Fruit fly (Drosophila melanogaster) whole organism, embryonic: ENCODE data around the gene Max.

Experiments
- CG10321 ChIP-seq: fragments of 200-800 bp; sonication (Bioruptor generic); IDR thresholded peaks from 2 replicates; pipeline ENCODE4 v1.3.6; 2022; ENCODE audit warnings: missing biosample characterization, missing genetic modification characterization
- CG10462 ChIP-seq: fragments of 200-800 bp; sonication (Bioruptor generic); optimal IDR thresholded peaks from 2 replicates; lab custom pipeline; 2016; ENCODE audit warnings: missing biosample characterization, missing genetic modification characterization
- CG11560 ChIP-seq: fragments of 200-800 bp; sonication (Bioruptor generic); IDR thresholded peaks from 3 replicates; pipeline ENCODE4 v1.3.6; 2022; ENCODE audit warnings: missing biosample characterization, missing genetic modification characterization
- CG13123 ChIP-seq: fragments of 200-800 bp; sonication (Bioruptor generic); optimal IDR thresholded peaks from 2 replicates; lab custom pipeline; 2016; ENCODE audit warnings: missing biosample characterization, missing genetic modification characterization
- CG13287 ChIP-seq: fragments of 200-800 bp; sonication (Bioruptor generic); IDR thresholded peaks from 2 replicates; pipeline ENCODE4 v1.3.6; 2022; ENCODE audit warnings: missing biosample characterization, missing genetic modification characterization; ENCODE audit not compliant: partially characterized antibody
- CG13775 ChIP-seq: fragments of 200-800 bp; sonication (Bioruptor generic); optimal IDR thresholded peaks from 3 replicates; lab custom pipeline; 2017; ENCODE audit warnings: missing biosample characterization, mild to moderate bottlenecking, missing genetic modification characterization
- CG15479 ChIP-seq: fragments of 200-800 bp; sonication (Bioruptor generic); optimal IDR thresholded peaks from 3 replicates; lab custom pipeline; 2019; ENCODE audit warnings: missing biosample characterization, mild to moderate bottlenecking, missing genetic modification characterization, moderate library complexity
- CG1602 ChIP-seq: fragments of 200-800 bp; sonication (Bioruptor generic); optimal IDR thresholded peaks from 3 replicates; lab custom pipeline; 2016; ENCODE audit warnings: missing biosample characterization, missing genetic modification characterization
- CG2116 ChIP-seq: fragments of 200-800 bp; sonication (Bioruptor generic); optimal IDR thresholded peaks from 3 replicates; lab custom pipeline; 2018; ENCODE audit warnings: missing biosample characterization, mild to moderate bottlenecking, missing genetic modification characterization
- CG2120 ChIP-seq: fragments of 200-800 bp; sonication (Bioruptor generic); optimal IDR thresholded peaks from 3 replicates; lab custom pipeline; 2016; ENCODE audit warnings: missing biosample characterization, missing genetic modification characterization
- CG2202 ChIP-seq: fragments of 200-800 bp; sonication (Bioruptor generic); optimal IDR thresholded peaks from 2 replicates; lab custom pipeline; 2018; ENCODE audit warnings: missing biosample characterization, mild to moderate bottlenecking, missing genetic modification characterization
- CG2875 ChIP-seq: fragments of 200-800 bp; sonication (Bioruptor generic); optimal IDR thresholded peaks from 2 replicates; lab custom pipeline; 2017; ENCODE audit warnings: missing biosample characterization, mild to moderate bottlenecking, missing genetic modification characterization, missing genetic modification reagents
- CG5953 ChIP-seq: fragments of 200-800 bp; sonication (Bioruptor generic); IDR thresholded peaks from 2 replicates; pipeline ENCODE4 v1.3.6; 2022; ENCODE audit warnings: missing biosample characterization, missing genetic modification characterization
- CG6272 ChIP-seq: fragments of 200-800 bp; sonication (Bioruptor generic); IDR thresholded peaks from 2 replicates; pipeline ENCODE4 v1.3.6; 2022; ENCODE audit warnings: missing biosample characterization, missing genetic modification characterization
- CG6689 ChIP-seq: fragments of 200-800 bp; sonication (Bioruptor generic); IDR thresholded peaks from 2 replicates; pipeline ENCODE4 v1.3.6; 2022; ENCODE audit warnings: missing biosample characterization, missing genetic modification characterization
- CG6791 ChIP-seq: fragments of 200-800 bp; sonication (Bioruptor generic); IDR thresholded peaks from 3 replicates; pipeline ENCODE4 v1.3.6; 2022; ENCODE audit warnings: missing biosample characterization, missing genetic modification characterization; ENCODE audit not compliant: partially characterized antibody
- CG9215 ChIP-seq: fragments of 200-800 bp; sonication (Bioruptor generic); IDR thresholded peaks from 2 replicates; pipeline ENCODE4 v1.3.6; 2022; ENCODE audit warnings: missing biosample characterization, missing genetic modification characterization
- CkIIα-i1 ChIP-seq: fragments of 200-800 bp; sonication (Bioruptor generic); IDR thresholded peaks from 2 replicates; pipeline ENCODE4 v1.3.6; 2022; ENCODE audit warnings: missing biosample characterization, missing genetic modification characterization
- Eip74EF ChIP-seq, 2 experiments: fragments of 200-800 bp in 1 of 2; fragments of >200 bp in 1 of 2; sonication (Bioruptor generic) in 1 of 2; optimal IDR thresholded peaks; 2 replicates each; lab custom pipeline; 2017 to 2019; ENCODE audit warnings: missing biosample characterization in 2 of 2, missing genetic modification characterization in 2 of 2, mild to moderate bottlenecking in 1 of 2, moderate library complexity in 1 of 2
- Fer3 ChIP-seq: fragments of 200-800 bp; sonication (Bioruptor generic); optimal IDR thresholded peaks from 2 replicates; lab custom pipeline; 2018; ENCODE audit warnings: missing biosample characterization, mild to moderate bottlenecking, missing genetic modification characterization, moderate library complexity
- HLH3B ChIP-seq: fragments of 200-800 bp; sonication (Bioruptor generic); IDR thresholded peaks from 2 replicates; pipeline ENCODE4 v1.3.6; 2022; ENCODE audit warnings: missing biosample characterization, missing genetic modification characterization
- Hr78 ChIP-seq, 2 experiments: fragments of 200-800 bp in 1 of 2; fragments of >200 bp in 1 of 2; sonication (Bioruptor generic) in 1 of 2; optimal IDR thresholded peaks; 2 replicates each; lab custom pipeline; 2017 to 2019; ENCODE audit warnings: missing biosample characterization in 2 of 2, missing genetic modification characterization in 2 of 2, mild to moderate bottlenecking in 1 of 2, moderate library complexity in 1 of 2
- Hsf ChIP-seq: fragments of 200-800 bp; sonication (Bioruptor generic); optimal IDR thresholded peaks from 3 replicates; lab custom pipeline; 2016; ENCODE audit warnings: missing biosample characterization, missing genetic modification characterization
- Mad ChIP-seq: fragments of 200-800 bp; sonication (Bioruptor generic); optimal IDR thresholded peaks from 2 replicates; lab custom pipeline; 2016; ENCODE audit warnings: missing biosample characterization, missing genetic modification characterization
- Nf-YB ChIP-seq: fragments of 200-800 bp; sonication (Bioruptor generic); optimal IDR thresholded peaks from 3 replicates; lab custom pipeline; 2019; ENCODE audit warnings: missing biosample characterization, mild to moderate bottlenecking, missing genetic modification characterization, moderate library complexity
- PHDP ChIP-seq: fragments of 200-800 bp; sonication (Bioruptor generic); optimal IDR thresholded peaks from 3 replicates; lab custom pipeline; 2018; ENCODE audit warnings: missing biosample characterization, mild to moderate bottlenecking, missing genetic modification characterization, moderate library complexity
- Pdp1 ChIP-seq, 2 experiments: fragments of 200-800 bp; sonication (Bioruptor generic); optimal IDR thresholded peaks; 3 replicates each; lab custom pipeline; 2016; ENCODE audit warnings: missing biosample characterization in 2 of 2, missing genetic modification characterization in 2 of 2, mild to moderate bottlenecking in 1 of 2, moderate library complexity in 1 of 2
- Sox102F ChIP-seq: fragments of 200-800 bp; sonication (Bioruptor generic); optimal IDR thresholded peaks from 2 replicates; lab custom pipeline; 2018; ENCODE audit warnings: missing biosample characterization, mild to moderate bottlenecking, missing genetic modification characterization, moderate library complexity
- Sry-δ ChIP-seq: fragments of 200-800 bp; sonication (Bioruptor generic); optimal IDR thresholded peaks from 2 replicates; lab custom pipeline; 2016; ENCODE audit warnings: missing biosample characterization, missing genetic modification characterization
- TFAM ChIP-seq: fragments of 200-800 bp; sonication (Bioruptor generic); optimal IDR thresholded peaks from 2 replicates; lab custom pipeline; 2017; ENCODE audit warnings: missing biosample characterization, missing genetic modification characterization, inconsistent platforms
- Xrp1 ChIP-seq: fragments of 200-800 bp; sonication (Bioruptor generic); IDR thresholded peaks from 2 replicates; pipeline ENCODE4 v1.3.6; 2022; ENCODE audit warnings: missing biosample characterization, missing genetic modification characterization
- aop ChIP-seq: fragments of 200-800 bp; sonication (Bioruptor generic); IDR thresholded peaks from 2 replicates; pipeline ENCODE4 v1.3.6; 2022; ENCODE audit warnings: missing biosample characterization, missing genetic modification characterization
- ase ChIP-seq: fragments of 200-800 bp; sonication (Bioruptor generic); IDR thresholded peaks from 3 replicates; pipeline ENCODE4 v1.3.6; 2022; ENCODE audit warnings: missing biosample characterization, missing genetic modification characterization
- ato ChIP-seq: fragments of 200-800 bp; sonication (Bioruptor generic); IDR thresholded peaks from 2 replicates; pipeline ENCODE4 v1.3.6; 2022; ENCODE audit warnings: missing biosample characterization, missing genetic modification characterization; ENCODE audit not compliant: partially characterized antibody
- chm ChIP-seq: fragments of 200-800 bp; sonication (Bioruptor generic); IDR thresholded peaks from 2 replicates; pipeline ENCODE4 v1.3.6; 2022; ENCODE audit warnings: missing biosample characterization, missing genetic modification characterization
- croc ChIP-seq: fragments of 200-800 bp; sonication (Bioruptor generic); conservative IDR thresholded peaks from 3 replicates; pipeline ENCODE4 v1.3.6; 2022; ENCODE audit warnings: missing biosample characterization, missing genetic modification characterization
- dan ChIP-seq: fragments of 200-800 bp; sonication (Bioruptor generic); IDR thresholded peaks from 2 replicates; pipeline ENCODE4 v1.3.6; 2022; ENCODE audit warnings: missing biosample characterization, missing genetic modification characterization
- disco-r ChIP-seq: fragments of 200-800 bp; sonication (Bioruptor generic); optimal IDR thresholded peaks from 2 replicates; lab custom pipeline; 2016; ENCODE audit warnings: missing biosample characterization, missing genetic modification characterization
- kah ChIP-seq: fragments of 200-800 bp; sonication (Bioruptor generic); optimal IDR thresholded peaks from 2 replicates; lab custom pipeline; 2018; ENCODE audit warnings: missing biosample characterization, mild to moderate bottlenecking, missing genetic modification characterization
- lab ChIP-seq: fragments of 200-800 bp; sonication (Bioruptor generic); optimal IDR thresholded peaks from 3 replicates; lab custom pipeline; 2017; ENCODE audit warnings: missing biosample characterization, missing genetic modification characterization, mild to moderate bottlenecking, moderate library complexity, missing genetic modification reagents
- maf-S ChIP-seq: fragments of 200-800 bp; sonication (Bioruptor generic); optimal IDR thresholded peaks from 2 replicates; lab custom pipeline; 2016; ENCODE audit warnings: missing biosample characterization, missing genetic modification characterization
- nau ChIP-seq: fragments of 200-800 bp; sonication (Bioruptor generic); optimal IDR thresholded peaks from 3 replicates; lab custom pipeline; 2017; ENCODE audit warnings: missing biosample characterization, mild to moderate bottlenecking, missing genetic modification characterization, missing genetic modification reagents
- pnt ChIP-seq: fragments of 200-800 bp; sonication (Bioruptor generic); optimal IDR thresholded peaks from 3 replicates; lab custom pipeline; 2016; ENCODE audit warnings: missing biosample characterization, missing genetic modification characterization
- pzg ChIP-seq: fragments of 200-800 bp; sonication (Bioruptor generic); optimal IDR thresholded peaks from 3 replicates; lab custom pipeline; 2018; ENCODE audit warnings: missing biosample characterization, mild to moderate bottlenecking, missing genetic modification characterization, moderate library complexity
- scrt ChIP-seq: fragments of 200-800 bp; sonication (Bioruptor generic); optimal IDR thresholded peaks from 2 replicates; lab custom pipeline; 2018; ENCODE audit warnings: missing biosample characterization, mild to moderate bottlenecking, missing genetic modification characterization, moderate library complexity
- sd ChIP-seq: fragments of 200-800 bp; sonication (Bioruptor generic); optimal IDR thresholded peaks from 3 replicates; lab custom pipeline; 2018; ENCODE audit warnings: missing biosample characterization, mild to moderate bottlenecking, missing genetic modification characterization, moderate library complexity
- trem ChIP-seq: fragments of 200-800 bp; optimal IDR thresholded peaks from 3 replicates; lab custom pipeline; 2019; ENCODE audit warnings: missing biosample characterization, mild to moderate bottlenecking, missing genetic modification characterization, moderate library complexity
- z ChIP-seq: fragments of 200-800 bp; sonication (Bioruptor generic); IDR thresholded peaks from 3 replicates; pipeline ENCODE4 v1.3.6; 2022; ENCODE audit warnings: missing biosample characterization, missing genetic modification characterization
- zf30C ChIP-seq: fragments of 200-800 bp; sonication (Bioruptor generic); optimal IDR thresholded peaks from 3 replicates; lab custom pipeline; 2018; ENCODE audit warnings: missing biosample characterization, mild to moderate bottlenecking, missing genetic modification characterization

Max gene

DNA sequence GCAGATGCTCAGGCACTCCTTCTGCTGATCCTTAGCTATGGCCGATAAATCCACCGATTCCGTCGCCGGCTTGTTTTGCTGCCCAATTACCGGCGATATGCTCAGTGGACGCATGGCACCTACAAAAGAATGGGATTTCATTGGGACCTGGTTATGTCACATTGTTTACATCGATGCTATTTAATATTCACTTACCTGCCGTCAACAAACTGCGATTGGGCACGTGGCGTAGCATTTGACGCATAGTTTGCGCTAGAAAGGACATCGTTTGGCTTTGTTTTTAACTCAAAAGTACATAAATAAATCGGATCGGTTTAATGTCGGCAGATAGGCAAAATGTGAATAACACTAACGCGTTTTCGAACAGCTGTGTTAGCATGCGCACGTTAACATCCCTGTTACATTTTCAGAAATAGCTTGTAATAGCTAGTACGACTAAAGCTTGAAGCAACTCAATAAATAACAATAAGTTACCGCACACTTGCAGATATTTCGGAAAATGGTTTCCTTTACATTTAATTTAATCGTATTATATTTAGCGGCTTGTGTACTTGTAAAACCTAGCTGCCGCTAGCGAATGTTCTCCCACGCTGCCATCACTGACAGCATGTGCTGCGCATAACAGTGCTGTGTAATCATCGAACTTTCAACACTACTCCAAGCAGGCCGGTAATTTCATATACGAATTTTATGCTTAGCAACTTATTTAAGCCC is 9.1 kb downstream of the Max start, which contains the start of the genes mRpL21 and rept (continued):
- TF ChIP-seq CG13775 (peak; percentile 65), disco-r (no peak), ase (GFP tag; lab: Robert Waterston, UW) (no peak), chm (peak; percentile 41; the same call in 1 of the 2 replicates), Pdp1 (GFP tag; optimal IDR thresholded peaks at IDR 0.05; lab: Kevin White, UChicago) (peak; percentile 31 to 94), CG2116 (GFP tag; lab: Kevin White, UChicago) (peak; percentile 65), CG15479 (no peak), CG2875 (GFP tag; lab: Kevin White, UChicago) (no peak), pnt (no peak), Xrp1 (GFP tag; lab: Robert Waterston, UW) (peak; percentile 66), CG2120 (peak; percentile 87), PHDP (tag; lab: Kevin White, UChicago) (peak; percentile 61), kah (GFP tag; lab: Kevin White, UChicago) (no peak), sd (tag; lab: Kevin White, UChicago) (peak; percentile 30), CkIIα-i1 (GFP tag; lab: Robert Waterston, UW) (no peak), CG10321 (GFP tag; lab: Robert Waterston, UW) (no peak), aop (GFP tag; lab: Robert Waterston, UW) (no peak), CG13287 (peak; percentile 46; the same call in 1 of the 2 replicates), CG13123 (no peak), Hr78 (GFP tag; optimal IDR thresholded peaks at IDR 0.05; lab: Kevin White, UChicago) (no peak), CG9215 (GFP tag; lab: Robert Waterston, UW) (0 out of 2 replicates have a peak, but pooled peaks have one; percentile 13), Fer3 (tag; lab: Kevin White, UChicago) (peak; percentile 24), CG5953 (GFP tag; lab: Robert Waterston, UW) (no peak), CG10462 (GFP tag; lab: Kevin White, UChicago) (peak; percentile 53), CG6791 (GFP tag; lab: Robert Waterston, UW) (no peak), zf30C (GFP tag; lab: Kevin White, UChicago) (no peak), croc (GFP tag; lab: Robert Waterston, UW) (no peak), lab (peak; percentile 68), maf-S (GFP tag; lab: Kevin White, UChicago) (peak; percentile 50), nau (GFP tag; lab: Kevin White, UChicago) (no peak), z (GFP tag; lab: Robert Waterston, UW) (no peak), Sox102F (GFP tag; lab: Kevin White, UChicago) (peak; percentile 5), pzg (GFP tag; lab: Kevin White, UChicago) (peak; percentile 70), Mad (GFP tag; lab: Kevin White, UChicago) (peak; percentile 42), scrt (GFP tag; lab: Kevin White, UChicago) (peak; percentile 42), CG6272 (peak; percentile 53; the same call in 1 of the 2 replicates), CG11560 (no peak), Hsf (GFP tag; lab: Kevin White, UChicago) (peak; percentile 69), Eip74EF (GFP tag; optimal IDR thresholded peaks at IDR 0.05; lab: Kevin White, UChicago) (peak in 1 of 2 experiments; percentile 20), CG6689 (0 out of 2 replicates have a peak, but pooled peaks have one; percentile 16), TFAM (GFP tag; lab: Kevin White, UChicago) (no peak), ato (GFP tag; lab: Robert Waterston, UW) (no peak), Sry-δ (peak; percentile 55), CG2202 (tag; lab: Kevin White, UChicago) (no peak), CG1602 (GFP tag; lab: Kevin White, UChicago) (no peak), dan (GFP tag; lab: Robert Waterston, UW) (no peak), HLH3B (GFP tag; lab: Robert Waterston, UW) (no peak; the same call in 1 of the 2 replicates), Nf-YB (GFP tag; lab: Kevin White, UChicago) (peak; percentile 5), trem (tag; lab: Kevin White, UChicago) (peak; percentile 53)
